Worm (Caenorhabditis elegans): Measurements from ENCODE around the gene srz-59.

The srz-59 gene

ce11 chrIV:14106274-14106673, 25.6 kb upstream of the srz-59 start, which contains the start of gene ins-34:
TSS of gene ins-34 (plus strand) at chrIV:14106574.
- TF ChIP-seq cog-1 (tag; optimal IDR thresholded peaks at IDR 0.05) (no peak), ztf-29 (GFP tag; IDR thresholded peaks at IDR 0.05) (no peak), flt-1 (GFP tag; IDR thresholded peaks at IDR 0.05) (no peak), med-1 (GFP tag; optimal IDR thresholded peaks at IDR 0.05; ENCODE audit: insufficient read depth) (no peak), tab-1 (GFP tag; IDR thresholded peaks at IDR 0.05) (no peak), ztf-23 (GFP tag; IDR thresholded peaks at IDR 0.05) (no peak), T22C8.4 (GFP tag; IDR thresholded peaks at IDR 0.05) (no peak), klf-2 (GFP tag; conservative IDR thresholded peaks at IDR 0.05) (no peak), ref-1 (GFP tag; conservative IDR thresholded peaks at IDR 0.05) (no peak)

DNA sequence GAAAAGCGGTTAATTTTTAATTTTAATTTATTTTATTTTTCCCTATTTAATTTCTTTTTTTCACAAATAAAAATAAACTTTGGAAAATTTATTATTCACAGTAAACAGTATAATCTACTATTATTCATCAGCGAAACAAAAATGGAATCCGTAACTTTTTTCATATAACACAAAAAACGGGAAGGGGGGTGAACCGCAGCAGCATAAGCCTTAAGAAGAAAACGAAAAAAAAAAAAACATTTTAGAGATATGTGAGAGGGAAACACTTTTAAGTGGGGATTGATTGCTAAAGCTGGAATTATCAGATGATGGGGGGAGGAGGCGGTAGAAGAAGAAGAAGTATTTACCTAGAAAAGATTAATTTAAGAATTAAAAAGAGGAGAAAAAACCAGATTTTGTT, 24.2 kb upstream of the srz-59 start:
- TF ChIP-seq tab-1 (GFP tag; IDR thresholded peaks at IDR 0.05) (no peak), klf-2 (GFP tag; conservative IDR thresholded peaks at IDR 0.05) (no peak), ztf-23 (GFP tag; IDR thresholded peaks at IDR 0.05) (no peak), cog-1 (tag; optimal IDR thresholded peaks at IDR 0.05) (no peak), ref-1 (GFP tag; conservative IDR thresholded peaks at IDR 0.05) (no peak), med-1 (GFP tag; optimal IDR thresholded peaks at IDR 0.05; ENCODE audit: insufficient read depth) (no peak), T22C8.4 (GFP tag; IDR thresholded peaks at IDR 0.05) (no peak), flt-1 (GFP tag; IDR thresholded peaks at IDR 0.05) (no peak)

DNA sequence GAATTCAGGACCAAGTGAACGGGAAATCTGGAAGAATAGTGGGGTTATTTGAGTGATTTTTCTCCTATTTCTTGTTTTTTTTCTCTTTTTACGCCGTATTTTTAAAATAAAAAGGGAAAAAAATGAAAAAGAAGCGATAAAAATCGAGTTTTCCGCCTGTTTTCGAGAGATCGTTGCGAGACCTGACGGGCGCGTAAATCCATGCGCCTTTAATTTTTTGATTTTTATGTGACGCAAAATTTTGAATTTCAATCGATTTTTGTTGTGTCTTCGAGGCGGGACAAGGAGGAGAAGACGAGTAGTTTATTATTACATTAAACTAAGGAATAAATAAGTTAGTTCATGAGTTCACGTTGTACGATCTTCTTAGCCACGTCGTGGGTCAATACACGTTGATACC, 18.2 kb upstream of the srz-59 start:
- TF ChIP-seq cog-1 (tag; optimal IDR thresholded peaks at IDR 0.05) (no peak), T22C8.4 (GFP tag; IDR thresholded peaks at IDR 0.05) (no peak), ztf-29 (GFP tag; IDR thresholded peaks at IDR 0.05) (no peak), med-1 (GFP tag; optimal IDR thresholded peaks at IDR 0.05; ENCODE audit: insufficient read depth) (no peak), tab-1 (GFP tag; IDR thresholded peaks at IDR 0.05) (no peak), ref-1 (GFP tag; conservative IDR thresholded peaks at IDR 0.05) (no peak), flt-1 (GFP tag; IDR thresholded peaks at IDR 0.05) (no peak), klf-2 (GFP tag; conservative IDR thresholded peaks at IDR 0.05) (no peak), ztf-23 (GFP tag; IDR thresholded peaks at IDR 0.05) (no peak)

DNA sequence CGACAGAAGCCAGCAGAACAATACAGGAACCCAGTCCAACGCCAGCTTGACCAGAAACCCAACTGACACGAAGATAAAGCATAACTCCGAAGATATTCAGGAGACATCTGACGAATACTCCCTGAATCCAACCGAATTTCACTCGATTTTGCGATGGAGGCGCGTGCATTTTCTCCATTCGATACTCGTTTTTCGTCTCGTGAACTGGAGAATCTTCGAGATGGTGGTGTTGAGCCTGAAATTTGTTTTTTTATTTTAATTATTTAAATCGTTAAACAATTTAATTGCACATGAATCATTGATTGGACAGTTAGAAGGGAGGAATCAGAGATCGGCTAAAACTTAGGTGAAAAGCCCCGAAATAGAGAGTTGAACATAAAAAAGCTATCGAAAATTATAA, 17.5 kb upstream of the srz-59 start:
- TF ChIP-seq ref-1 (GFP tag; conservative IDR thresholded peaks at IDR 0.05) (no peak), med-1 (GFP tag; optimal IDR thresholded peaks at IDR 0.05; ENCODE audit: insufficient read depth) (no peak), ztf-23 (GFP tag; IDR thresholded peaks at IDR 0.05) (no peak), T22C8.4 (GFP tag; IDR thresholded peaks at IDR 0.05) (no peak), tab-1 (GFP tag; IDR thresholded peaks at IDR 0.05) (no peak), flt-1 (GFP tag; IDR thresholded peaks at IDR 0.05) (no peak), klf-2 (GFP tag; conservative IDR thresholded peaks at IDR 0.05) (no peak), ztf-29 (GFP tag; IDR thresholded peaks at IDR 0.05) (no peak), cog-1 (tag; optimal IDR thresholded peaks at IDR 0.05) (no peak)

- no peak for TF ChIP-seq cog-1 (tag; optimal IDR thresholded peaks at IDR 0.05)
- TF ChIP-seq ztf-23 (GFP tag; IDR thresholded peaks at IDR 0.05) = no peak
- no peak for TF ChIP-seq tab-1 (GFP tag; IDR thresholded peaks at IDR 0.05)
- TF ChIP-seq ztf-29 (GFP tag; IDR thresholded peaks at IDR 0.05) = no peak
- TF ChIP-seq klf-2 (GFP tag; conservative IDR thresholded peaks at IDR 0.05) = no peak
- no peak for TF ChIP-seq ref-1 (GFP tag; conservative IDR thresholded peaks at IDR 0.05)
- no peak for TF ChIP-seq med-1 (GFP tag; optimal IDR thresholded peaks at IDR 0.05; ENCODE audit: insufficient read depth)
- no peak for TF ChIP-seq T22C8.4 (GFP tag; IDR thresholded peaks at IDR 0.05)
- TF ChIP-seq flt-1 (GFP tag; IDR thresholded peaks at IDR 0.05) = no peak
Observed at ce11 chrIV:14115045-14115444, 16.8 kb upstream of the srz-59 start.

DNA sequence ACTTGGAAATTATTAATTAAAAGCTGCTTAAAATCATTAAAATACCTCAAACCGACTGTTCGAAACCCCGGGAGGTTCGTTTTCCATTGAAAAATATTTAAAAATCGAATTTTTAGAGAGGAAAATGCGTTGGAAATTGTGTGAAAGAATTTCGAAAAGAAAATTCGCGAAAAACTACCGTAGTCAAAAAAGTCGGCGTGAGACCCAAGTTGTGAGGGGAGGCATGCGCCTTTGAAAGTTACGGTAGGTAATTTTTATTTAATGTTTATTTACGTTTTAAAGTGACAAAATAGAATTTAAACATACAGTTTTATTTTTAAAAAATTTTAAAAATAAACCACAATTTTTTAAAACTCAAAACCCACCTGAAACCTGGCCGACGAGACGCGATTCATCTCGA, 16.3 kb upstream of the srz-59 start:
- TF ChIP-seq cog-1 (tag; optimal IDR thresholded peaks at IDR 0.05) = no peak
- no peak for TF ChIP-seq med-1 (GFP tag; optimal IDR thresholded peaks at IDR 0.05; ENCODE audit: insufficient read depth)
- no peak for TF ChIP-seq tab-1 (GFP tag; IDR thresholded peaks at IDR 0.05)
- TF ChIP-seq flt-1 (GFP tag; IDR thresholded peaks at IDR 0.05) = no peak
- no peak for TF ChIP-seq ztf-23 (GFP tag; IDR thresholded peaks at IDR 0.05)
- TF ChIP-seq ztf-29 (GFP tag; IDR thresholded peaks at IDR 0.05) = no peak
- TF ChIP-seq ref-1 (GFP tag; conservative IDR thresholded peaks at IDR 0.05) = no peak
- TF ChIP-seq T22C8.4 (GFP tag; IDR thresholded peaks at IDR 0.05) = no peak
- no peak for TF ChIP-seq klf-2 (GFP tag; conservative IDR thresholded peaks at IDR 0.05)

DNA sequence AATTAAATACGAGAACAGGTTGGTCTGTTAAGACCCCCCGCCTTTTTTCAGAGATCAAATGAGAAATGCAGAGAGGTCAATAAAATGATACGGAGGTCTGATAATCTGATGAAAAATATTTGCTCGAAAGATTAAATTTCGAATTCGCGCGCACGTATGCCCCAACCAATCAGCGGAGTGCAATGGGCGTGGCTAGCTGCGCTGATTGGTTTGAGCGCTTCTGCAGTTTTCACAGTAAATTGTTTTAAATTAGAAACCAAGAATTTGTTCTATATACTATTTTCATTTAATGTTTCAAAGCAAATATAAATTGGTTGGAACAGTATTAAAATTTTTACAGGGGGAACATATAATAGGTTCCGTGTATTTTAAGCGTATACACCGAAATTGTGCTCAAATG, 12.5 kb upstream of the srz-59 start:
- no peak for TF ChIP-seq klf-2 (GFP tag; conservative IDR thresholded peaks at IDR 0.05)

ce11 chrIV:14123956-14124355, 7.9 kb upstream of the srz-59 start, which contains the start of gene nkcc-1:
TSS of gene nkcc-1 (minus strand) at chrIV:14124056.
- TF ChIP-seq med-1 (GFP tag; optimal IDR thresholded peaks at IDR 0.05; ENCODE audit: insufficient read depth) = no peak
- TF ChIP-seq T22C8.4 (GFP tag; IDR thresholded peaks at IDR 0.05) = no peak
- no peak for TF ChIP-seq klf-2 (GFP tag; conservative IDR thresholded peaks at IDR 0.05)
- TF ChIP-seq tab-1 (GFP tag; IDR thresholded peaks at IDR 0.05) = no peak
- no peak for TF ChIP-seq flt-1 (GFP tag; IDR thresholded peaks at IDR 0.05)
- no peak for TF ChIP-seq cog-1 (tag; optimal IDR thresholded peaks at IDR 0.05)
- TF ChIP-seq ref-1 (GFP tag; conservative IDR thresholded peaks at IDR 0.05) = no peak
- TF ChIP-seq ztf-29 (GFP tag; IDR thresholded peaks at IDR 0.05) = no peak
- TF ChIP-seq ztf-23 (GFP tag; IDR thresholded peaks at IDR 0.05) = no peak

DNA sequence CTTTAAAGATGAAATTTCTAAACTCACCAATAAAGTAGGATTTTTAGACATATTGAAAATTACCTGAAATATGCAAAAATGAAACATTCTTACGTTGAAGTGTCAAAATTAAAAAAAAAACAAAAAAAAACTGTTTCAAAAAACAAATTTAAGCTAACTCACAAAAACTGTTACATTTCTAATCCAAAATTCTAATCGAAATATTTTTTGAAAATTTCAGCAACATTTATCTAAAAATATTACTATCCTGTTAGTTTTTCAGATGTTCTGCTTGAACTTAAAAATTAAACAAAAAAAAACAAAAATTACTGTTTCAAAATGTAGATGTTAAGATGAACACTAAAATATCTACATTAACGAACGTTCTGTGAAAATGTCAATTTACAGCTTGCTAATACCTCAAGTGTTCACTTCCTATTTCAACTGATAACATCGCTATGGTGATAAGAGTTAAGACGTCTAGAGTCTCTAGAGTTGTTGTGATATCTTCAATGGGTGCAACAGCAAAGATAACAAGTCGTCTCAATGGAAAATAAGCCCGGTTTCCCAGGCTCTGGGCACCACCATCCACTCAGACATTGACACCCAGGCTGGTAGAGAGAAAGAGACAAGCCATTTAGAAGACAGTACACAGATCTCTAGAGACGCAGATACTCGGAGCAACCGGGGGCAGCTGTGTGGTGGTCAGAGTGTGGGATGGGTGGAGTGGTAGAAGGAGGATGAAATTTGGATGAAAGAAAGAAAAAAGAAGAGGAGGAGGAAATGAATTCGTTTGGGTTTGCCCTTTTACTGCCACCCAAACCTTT, 3.9 kb upstream of the srz-59 start, which contains the start of gene H12I19.115:
TSS of gene H12I19.115 (minus strand) at position 51 of the 806 bp plus-strand sequence.
- TF ChIP-seq cog-1 (tag; optimal IDR thresholded peaks at IDR 0.05) (no peak), T22C8.4 (GFP tag; IDR thresholded peaks at IDR 0.05) (no peak), ztf-23 (GFP tag; IDR thresholded peaks at IDR 0.05) (no peak), tab-1 (GFP tag; IDR thresholded peaks at IDR 0.05) (no peak), flt-1 (GFP tag; IDR thresholded peaks at IDR 0.05) (no peak), ztf-29 (GFP tag; IDR thresholded peaks at IDR 0.05) (no peak; the same call in 1 of the 2 replicates), klf-2 (GFP tag; conservative IDR thresholded peaks at IDR 0.05) (no peak), ref-1 (GFP tag; conservative IDR thresholded peaks at IDR 0.05) (no peak), med-1 (GFP tag; optimal IDR thresholded peaks at IDR 0.05; ENCODE audit: insufficient read depth) (no peak)
